Worm (Caenorhabditis elegans): ENCODE results near the gene R03A10.5.
A peak's percentile ranks its signal among the peaks of the same experiment; 100 is the strongest.

Gene R03A10.5

DNA sequence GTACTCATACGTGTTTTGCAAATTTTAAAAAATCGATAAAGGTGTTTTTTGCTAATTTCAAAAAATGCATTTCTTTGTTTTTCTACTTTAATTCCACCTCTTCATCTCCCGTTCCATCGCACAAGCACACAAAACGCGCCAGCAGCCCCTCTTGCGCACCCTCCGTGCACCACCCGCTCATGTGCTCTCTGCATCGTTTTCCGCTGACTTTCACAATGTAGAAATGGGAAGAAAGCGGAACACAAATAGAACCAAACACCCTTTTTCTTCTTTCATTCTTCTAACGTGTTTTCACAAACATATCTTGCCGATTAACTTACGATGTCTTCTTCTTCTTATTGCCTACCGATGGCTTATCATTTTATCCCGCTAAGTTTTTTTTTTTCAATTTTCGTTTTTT is 46.2 kb downstream of the R03A10.5 start (continued):
- TF ChIP-seq zip-2 (tag; optimal IDR thresholded peaks at IDR 0.05): no peak
- no peak for TF ChIP-seq tra-1 (GFP tag; IDR thresholded peaks at IDR 0.05)
- TF ChIP-seq spr-1 (tag; optimal IDR thresholded peaks at IDR 0.05): peak; percentile 65
- TF ChIP-seq php-3 (GFP tag; IDR thresholded peaks at IDR 0.05): no peak
- no peak for TF ChIP-seq skn-1 (tag; optimal IDR thresholded peaks at IDR 0.05)
- peak; percentile 53; the same call in 1 of the 2 replicates for TF ChIP-seq mdt-29 (GFP tag; IDR thresholded peaks at IDR 0.05)
- TF ChIP-seq mdl-1 (tag; optimal IDR thresholded peaks at IDR 0.05): peak; percentile 37 to 86
- peak; percentile 90 for TF ChIP-seq lin-13 (GFP tag; optimal IDR thresholded peaks at IDR 0.05)
- TF ChIP-seq rbr-2 (tag; optimal IDR thresholded peaks at IDR 0.05): peak; percentile 87
- no peak for TF ChIP-seq aly-2 (tag; optimal IDR thresholded peaks at IDR 0.05)
- peak; percentile 99 for TF ChIP-seq aha-1 (tag)
- TF ChIP-seq ZK546.5 (tag; optimal IDR thresholded peaks at IDR 0.05): no peak
- TF ChIP-seq hlh-11 (tag; optimal IDR thresholded peaks at IDR 0.05): peak; percentile 93
- no peak for TF ChIP-seq egl-27 (tag; optimal IDR thresholded peaks at IDR 0.05)
- TF ChIP-seq ama-1 (optimal IDR thresholded peaks at IDR 0.05): peak; percentile 4
- TF ChIP-seq Y5F2A.4 (GFP tag; optimal IDR thresholded peaks at IDR 0.05): no peak
- TF ChIP-seq hlh-30 (tag; optimal IDR thresholded peaks at IDR 0.05; ENCODE audit: insufficient read depth): peak; percentile 96
- TF ChIP-seq daf-8 (GFP tag; IDR thresholded peaks at IDR 0.05): no peak
- peak; percentile 69 for TF ChIP-seq dpl-1 (GFP tag; optimal IDR thresholded peaks at IDR 0.05)
- TF ChIP-seq ceh-20 (GFP tag; IDR thresholded peaks at IDR 0.05): peak; percentile 69; the same call in 1 of the 2 replicates
- TF ChIP-seq pha-4 (GFP tag; IDR thresholded peaks at IDR 0.05): peak; percentile 53; the same call in 1 of the 2 replicates
- TF ChIP-seq pha-4 (tag; optimal IDR thresholded peaks at IDR 0.05): no peak
- TF ChIP-seq T20F7.1 (GFP tag; optimal IDR thresholded peaks at IDR 0.05): peak; percentile 67
- no peak for TF ChIP-seq ceh-82 (tag; optimal IDR thresholded peaks at IDR 0.05)
- TF ChIP-seq lin-1 (GFP tag; IDR thresholded peaks at IDR 0.05): peak; percentile 57; the same call in 1 of the 2 replicates
- no peak for TF ChIP-seq jun-1 (tag; optimal IDR thresholded peaks at IDR 0.05)
- no peak for TF ChIP-seq cey-2 (tag; optimal IDR thresholded peaks at IDR 0.05; ENCODE audit: borderline replicate concordance, insufficient read depth)
- no peak for TF ChIP-seq unc-62 (GFP tag; optimal IDR thresholded peaks at IDR 0.05 in 1 of 2)
- TF ChIP-seq unc-62 (tag; optimal IDR thresholded peaks at IDR 0.05): no peak
- no peak for TF ChIP-seq nhr-10 (tag; optimal IDR thresholded peaks at IDR 0.05)
- peak; percentile 94 for TF ChIP-seq dve-1 (tag; optimal IDR thresholded peaks at IDR 0.05; ENCODE audit: insufficient read depth)
- TF ChIP-seq lim-7 (GFP tag; IDR thresholded peaks at IDR 0.05): no peak
- TF ChIP-seq egl-43 (GFP tag; IDR thresholded peaks at IDR 0.05): peak; percentile 75
- TF ChIP-seq F44E2.7 (GFP tag; IDR thresholded peaks at IDR 0.05): no peak
- TF ChIP-seq nhr-42 (GFP tag; IDR thresholded peaks at IDR 0.05): peak; percentile 81; the same call in 1 of the 2 replicates
- TF ChIP-seq snpc-1.2 (GFP tag; IDR thresholded peaks at IDR 0.05): no peak
- TF ChIP-seq arid-1 (GFP tag; conservative IDR thresholded peaks at IDR 0.05): peak; percentile 75
- TF ChIP-seq mes-2 (tag; optimal IDR thresholded peaks at IDR 0.05; ENCODE audit: poor library complexity, severe bottlenecking): peak; percentile 90
- no peak for TF ChIP-seq lin-38 (GFP tag; IDR thresholded peaks at IDR 0.05)
- TF ChIP-seq F26F4.8 (GFP tag; conservative IDR thresholded peaks at IDR 0.05): no peak
- peak; percentile 80 for TF ChIP-seq F37D6.2 (tag; optimal IDR thresholded peaks at IDR 0.05)
- TF ChIP-seq sdz-12 (GFP tag; optimal IDR thresholded peaks at IDR 0.05): no peak
- TF ChIP-seq zfp-3 (GFP tag; conservative IDR thresholded peaks at IDR 0.05): peak; percentile 84
- TF ChIP-seq daf-19 (GFP tag; conservative IDR thresholded peaks at IDR 0.05): no peak
- no peak for TF ChIP-seq unc-130 (GFP tag; optimal IDR thresholded peaks at IDR 0.05)
- peak; percentile 62 for TF ChIP-seq nhr-11 (tag; optimal IDR thresholded peaks at IDR 0.05)
- TF ChIP-seq ZK337.2 (GFP tag; IDR thresholded peaks at IDR 0.05): no peak
- TF ChIP-seq ces-1 (GFP tag; optimal IDR thresholded peaks at IDR 0.05): peak; percentile 12
- TF ChIP-seq zip-11 (GFP tag; IDR thresholded peaks at IDR 0.05): no peak
- TF ChIP-seq spr-3 (GFP tag; optimal IDR thresholded peaks at IDR 0.05): no peak
- TF ChIP-seq pqm-1 (tag; optimal IDR thresholded peaks at IDR 0.05): peak; percentile 16
- TF ChIP-seq ztf-11 (tag; optimal IDR thresholded peaks at IDR 0.05): no peak
